Fruit fly (Drosophila melanogaster) whole organism, larva: ENCODE results near the gene Rcd7.
A peak's percentile ranks its signal among the peaks of the same experiment; 100 is the strongest.

Experiments
- noc ChIP-seq: fragments of 200-800 bp; sonication (Bioruptor generic); optimal IDR thresholded peaks from 3 replicates; lab custom pipeline; 2019; ENCODE audit warnings: missing biosample characterization, mild to moderate bottlenecking, missing genetic modification characterization, moderate library complexity

Rcd7 gene

dm6 chr3L:19528547-19528946 is 16.4 kb upstream of the Rcd7 start:
- TF ChIP-seq noc = no peak

- no peak for TF ChIP-seq noc
These were observed 12.5 kb upstream of the Rcd7 start, which contains the start of gene Cpr76Bd for dm6 chr3L:19532443-19532842. Gene Cpr76Bd (plus strand): TSS chr3L:19532743.

dm6 chr3L:19544105-19544504 is 805 bp upstream of the Rcd7 start, which contains the start of the genes CG46434 and Dred:
Gene CG46434 (minus strand): TSS chr3L:19544205.
Gene Dred (minus strand): TSS chr3L:19544205.
- no peak for TF ChIP-seq noc

- TF ChIP-seq noc = no peak
These were observed 7.3 kb downstream of the Rcd7 start, which contains the start of the genes Ltn1 and CG9300 for dm6 chr3L:19552136-19552773. Gene Ltn1 (minus strand): TSS chr3L:19552290. Gene CG9300 (plus strand): TSS chr3L:19552420.

- TF ChIP-seq noc = no peak
These were observed 11.1 kb downstream of the Rcd7 start for dm6 chr3L:19555906-19556457.

dm6 chr3L:19556738-19557137 is 11.8 kb downstream of the Rcd7 start:
- TF ChIP-seq noc = no peak

dm6 chr3L:19557197-19557995 is 12.5 kb downstream of the Rcd7 start:
- TF ChIP-seq noc = no peak

- no peak for TF ChIP-seq noc
These were observed 13.1 kb downstream of the Rcd7 start for dm6 chr3L:19557996-19558375.

- TF ChIP-seq noc = no peak
These were observed 13.8 kb downstream of the Rcd7 start for dm6 chr3L:19558674-19559073.

dm6 chr3L:19559171-19559570 is 14.3 kb downstream of the Rcd7 start:
- no peak for TF ChIP-seq noc

- TF ChIP-seq noc = no peak
These were observed 15.2 kb downstream of the Rcd7 start for dm6 chr3L:19560005-19560694.

dm6 chr3L:19560695-19561246 is 15.9 kb downstream of the Rcd7 start:
- peak; percentile 95 for TF ChIP-seq noc

- TF ChIP-seq noc = peak; percentile 96
These were observed 16.8 kb downstream of the Rcd7 start for dm6 chr3L:19561745-19562144.

dm6 chr3L:19562146-19562700 is 17.3 kb downstream of the Rcd7 start:
- no peak for TF ChIP-seq noc

- no peak for TF ChIP-seq noc
These were observed 18.1 kb downstream of the Rcd7 start for dm6 chr3L:19563014-19563413.
